Worm (Caenorhabditis elegans): ENCODE data around the gene mans-2.

Gene mans-2

ce11 chrV:11960084-11960830 lies 25.0 kb downstream of the mans-2 start:
- no peak for TF ChIP-seq nhr-129 (tag; optimal IDR thresholded peaks at IDR 0.05)
- no peak for TF ChIP-seq nhr-6 (tag; optimal IDR thresholded peaks at IDR 0.05)
- TF ChIP-seq lsy-2 (tag; optimal IDR thresholded peaks at IDR 0.05) = no peak
- TF ChIP-seq nhr-23 (tag; optimal IDR thresholded peaks at IDR 0.05) = no peak
- no peak for TF ChIP-seq aly-2 (tag; optimal IDR thresholded peaks at IDR 0.05)
- no peak for TF ChIP-seq egl-27 (tag; optimal IDR thresholded peaks at IDR 0.05)

ce11 chrV:11958343-11959291 lies 26.7 kb downstream of the mans-2 start, which contains the start of gene F58H1.5:
TSS of gene F58H1.5 (plus strand) at chrV:11958393.
- TF ChIP-seq sma-3 (GFP tag; optimal IDR thresholded peaks at IDR 0.05) = no peak
- TF ChIP-seq blmp-1 (tag; optimal IDR thresholded peaks at IDR 0.05; ENCODE audit: insufficient read depth) = no peak
- TF ChIP-seq sma-9 (GFP tag; optimal IDR thresholded peaks at IDR 0.05) = no peak
- TF ChIP-seq sma-9 (tag; optimal IDR thresholded peaks at IDR 0.05) = no peak
- TF ChIP-seq aly-2 (tag; optimal IDR thresholded peaks at IDR 0.05) = no peak
- TF ChIP-seq mab-5 (tag; optimal IDR thresholded peaks at IDR 0.05) = peak; percentile 72
- TF ChIP-seq C34F6.9 (tag; optimal IDR thresholded peaks at IDR 0.05) = no peak
- no peak for TF ChIP-seq lin-39 (tag; optimal IDR thresholded peaks at IDR 0.05)
- TF ChIP-seq ztf-4 (tag; optimal IDR thresholded peaks at IDR 0.05) = no peak

ce11 chrV:11955617-11956016 lies 29.7 kb downstream of the mans-2 start:
- TF ChIP-seq unc-55 (GFP tag; optimal IDR thresholded peaks at IDR 0.05) (no peak), egl-27 (tag; optimal IDR thresholded peaks at IDR 0.05) (no peak), nhr-6 (tag; optimal IDR thresholded peaks at IDR 0.05) (no peak), lsy-2 (tag; optimal IDR thresholded peaks at IDR 0.05) (no peak), dmd-4 (tag; optimal IDR thresholded peaks at IDR 0.05) (no peak), C34F6.9 (tag; optimal IDR thresholded peaks at IDR 0.05) (no peak), nhr-12 (tag; optimal IDR thresholded peaks at IDR 0.05) (no peak), crh-2 (tag; optimal IDR thresholded peaks at IDR 0.05) (no peak), Y55F3AM.14 (GFP tag; optimal IDR thresholded peaks at IDR 0.05) (no peak), nhr-25 (tag; optimal IDR thresholded peaks at IDR 0.05) (no peak), ceh-16 (tag; optimal IDR thresholded peaks at IDR 0.05) (no peak), peb-1 (tag; optimal IDR thresholded peaks at IDR 0.05) (no peak), ZK546.5 (tag; optimal IDR thresholded peaks at IDR 0.05) (no peak)

- no peak for TF ChIP-seq lin-11 (tag; optimal IDR thresholded peaks at IDR 0.05)
These were observed 31.7 kb downstream of the mans-2 start for ce11 chrV:11953621-11954020.

- TF ChIP-seq aly-2 (tag; optimal IDR thresholded peaks at IDR 0.05) (no peak), peb-1 (tag; optimal IDR thresholded peaks at IDR 0.05) (no peak), C34F6.9 (tag; optimal IDR thresholded peaks at IDR 0.05) (no peak), unc-62 (GFP tag; optimal IDR thresholded peaks at IDR 0.05) (no peak), ama-1 (optimal IDR thresholded peaks at IDR 0.05) (no peak), ZK546.5 (tag; optimal IDR thresholded peaks at IDR 0.05) (no peak), ceh-16 (tag; optimal IDR thresholded peaks at IDR 0.05) (no peak), blmp-1 (tag; optimal IDR thresholded peaks at IDR 0.05; ENCODE audit: insufficient read depth) (no peak), ceh-82 (tag; optimal IDR thresholded peaks at IDR 0.05) (no peak), snpc-4 (tag; optimal IDR thresholded peaks at IDR 0.05) (no peak), gmeb-1 (tag; optimal IDR thresholded peaks at IDR 0.05) (no peak), ztf-11 (tag; optimal IDR thresholded peaks at IDR 0.05) (no peak), ztf-4 (tag; optimal IDR thresholded peaks at IDR 0.05) (no peak), F13H6.1 (tag; optimal IDR thresholded peaks at IDR 0.05) (no peak), nhr-11 (tag; optimal IDR thresholded peaks at IDR 0.05) (no peak)
These were observed 32.3 kb downstream of the mans-2 start for ce11 chrV:11952854-11953447.
